Worm (Caenorhabditis elegans) whole organism, young adult: ENCODE results near the gene ins-11.

Experiments used
- F33H1.4 ChIP-seq: fragments of 200-800 bp; sonication (Bioruptor generic); IDR thresholded peaks from 2 replicates; pipeline ENCODE4 v1.3.6; 2022; ENCODE audit warnings: missing genetic modification reagents, missing genetic modification characterization, missing compliant biosample characterization
- F39B2.1 ChIP-seq: fragments of 200-800 bp; sonication (Bioruptor generic); IDR thresholded peaks from 2 replicates; pipeline ENCODE4 v1.3.6; 2022; ENCODE audit warnings: missing genetic modification reagents, missing genetic modification characterization, missing compliant biosample characterization
- F55B11.4 ChIP-seq: sonication (generic microtip); optimal IDR thresholded peaks from 2 replicates; lab custom pipeline; 2016; ENCODE audit warnings: missing compliant biosample characterization, missing genetic modification characterization, borderline replicate concordance; ENCODE audit not compliant: insufficient read depth
- K11D2.4 ChIP-seq: fragments of 200-800 bp; sonication (Bioruptor generic); IDR thresholded peaks from 2 replicates; pipeline ENCODE4 v1.3.6; 2022; ENCODE audit warnings: missing genetic modification reagents, missing genetic modification characterization, missing compliant biosample characterization
- K12H6.12 ChIP-seq: fragments of 200-800 bp; sonication (Bioruptor generic); optimal IDR thresholded peaks from 2 replicates; lab custom pipeline; 2018; ENCODE audit warnings: mild to moderate bottlenecking, missing genetic modification characterization, missing compliant biosample characterization
- Y56A3A.18 ChIP-seq: fragments of 200-800 bp; sonication (Bioruptor generic); IDR thresholded peaks from 2 replicates; pipeline ENCODE4 v1.3.6; 2022; ENCODE audit warnings: missing genetic modification reagents, missing genetic modification characterization, missing compliant biosample characterization
- akir-1 ChIP-seq: fragments of 200-800 bp; sonication (Bioruptor generic); optimal IDR thresholded peaks from 2 replicates; lab custom pipeline; 2018; ENCODE audit warnings: mild to moderate bottlenecking, missing genetic modification characterization, moderate library complexity, missing compliant biosample characterization
- ama-1 ChIP-seq, 3 experiments: fragments of 150-350 bp in 1 of 3; sonication (generic microtip) in 2 of 3; optimal IDR thresholded peaks; 2 replicates each; lab custom pipeline; 2014 to 2018; ENCODE audit warnings: missing biosample characterization in 2 of 3, missing genetic modification characterization in 2 of 3, missing genetic modification reagents in 2 of 3
- athp-1 ChIP-seq: sonication (generic microtip); optimal IDR thresholded peaks from 2 replicates; lab custom pipeline; 2017; ENCODE audit warnings: mild to moderate bottlenecking, missing genetic modification characterization, missing compliant biosample characterization
- attf-5 ChIP-seq: fragments of 200-800 bp; sonication (Bioruptor generic); optimal IDR thresholded peaks from 2 replicates; lab custom pipeline; 2018; ENCODE audit warnings: mild to moderate bottlenecking, missing genetic modification characterization, missing compliant biosample characterization
- cebp-2 ChIP-seq: fragments of 200-800 bp; sonication (Bioruptor generic); IDR thresholded peaks from 2 replicates; pipeline ENCODE4 v1.3.6; 2022; ENCODE audit warnings: missing genetic modification characterization, missing compliant biosample characterization
- ceh-27 ChIP-seq: fragments of 200-800 bp; sonication (Bioruptor generic); optimal IDR thresholded peaks from 2 replicates; lab custom pipeline; 2018; ENCODE audit warnings: mild to moderate bottlenecking, missing genetic modification characterization, moderate library complexity, missing compliant biosample characterization
- ceh-40 ChIP-seq: fragments of 200-800 bp; sonication (Bioruptor generic); IDR thresholded peaks from 2 replicates; pipeline ENCODE4 v1.3.6; 2022; ENCODE audit warnings: missing genetic modification characterization, missing compliant biosample characterization
- ceh-58 ChIP-seq: fragments of 200-800 bp; sonication (Bioruptor generic); IDR thresholded peaks from 2 replicates; pipeline ENCODE4 v1.3.6; 2022; ENCODE audit warnings: missing genetic modification characterization, missing compliant biosample characterization
- chd-7 ChIP-seq: sonication (generic microtip); optimal IDR thresholded peaks from 2 replicates; lab custom pipeline; 2016; ENCODE audit warnings: mild to moderate bottlenecking, missing genetic modification characterization, moderate library complexity, missing compliant biosample characterization
- dpl-1 ChIP-seq: fragments of 150-350 bp; optimal IDR thresholded peaks from 2 replicates; lab custom pipeline; 2014; ENCODE audit warnings: missing biosample characterization, missing genetic modification reagents, missing genetic modification characterization
- egl-44 ChIP-seq: fragments of 200-800 bp; sonication (Bioruptor generic); IDR thresholded peaks from 2 replicates; pipeline ENCODE4 v1.3.6; 2022; ENCODE audit warnings: missing genetic modification reagents, missing genetic modification characterization, missing compliant biosample characterization
- ets-4 ChIP-seq: fragments of 200-800 bp; sonication (Bioruptor generic); optimal IDR thresholded peaks from 2 replicates; lab custom pipeline; 2018; ENCODE audit warnings: mild to moderate bottlenecking, missing genetic modification characterization, missing compliant biosample characterization
- hlh-12 ChIP-seq: sonication (generic microtip); optimal IDR thresholded peaks from 2 replicates; lab custom pipeline; 2016; ENCODE audit warnings: missing genetic modification characterization, missing compliant biosample characterization
- hmg-1.2 ChIP-seq: fragments of 200-800 bp; sonication (Bioruptor generic); IDR thresholded peaks from 2 replicates; pipeline ENCODE4 v1.3.6; 2022; ENCODE audit warnings: missing genetic modification reagents, missing genetic modification characterization, missing compliant biosample characterization
- hmg-20 ChIP-seq: fragments of 200-800 bp; sonication (Bioruptor generic); IDR thresholded peaks from 2 replicates; pipeline ENCODE4 v1.3.6; 2022; ENCODE audit warnings: missing genetic modification reagents, missing genetic modification characterization, missing compliant biosample characterization
- hsf-1 ChIP-seq: fragments of 200-800 bp; sonication (Bioruptor generic); IDR thresholded peaks from 2 replicates; pipeline ENCODE4 v1.3.6; 2022; ENCODE audit warnings: missing genetic modification reagents, missing genetic modification characterization, missing compliant biosample characterization
- let-607 ChIP-seq, 2 experiments: fragments of 200-800 bp in 1 of 2; sonication (Bioruptor generic) in 1 of 2; sonication (generic microtip) in 1 of 2; optimal IDR thresholded peaks; 2 replicates each; lab custom pipeline; 2016 to 2018; ENCODE audit warnings: mild to moderate bottlenecking in 2 of 2, missing compliant biosample characterization in 2 of 2, missing genetic modification characterization in 2 of 2, moderate library complexity in 2 of 2, missing genotype in 1 of 2
- lin-26 ChIP-seq: fragments of 200-800 bp; sonication (Bioruptor generic); IDR thresholded peaks from 2 replicates; pipeline ENCODE4 v1.3.6; 2022; ENCODE audit warnings: missing genetic modification reagents, missing genetic modification characterization, missing compliant biosample characterization
- lin-40 ChIP-seq: sonication (generic microtip); optimal IDR thresholded peaks from 2 replicates; lab custom pipeline; 2016; ENCODE audit warnings: missing genetic modification characterization, mild to moderate bottlenecking, missing compliant biosample characterization, missing genotype, missing genetic modification reagents
- lir-1 ChIP-seq: fragments of 200-800 bp; sonication (Bioruptor generic); conservative IDR thresholded peaks from 2 replicates; pipeline ENCODE4 v1.3.6; 2022; ENCODE audit warnings: missing genetic modification reagents, missing genetic modification characterization, missing compliant biosample characterization
- lsl-1 ChIP-seq: fragments of 200-800 bp; sonication (Bioruptor generic); optimal IDR thresholded peaks from 2 replicates; lab custom pipeline; 2018; ENCODE audit warnings: mild to moderate bottlenecking, missing genetic modification characterization, moderate library complexity, missing compliant biosample characterization
- lsy-27 ChIP-seq: sonication (generic microtip); optimal IDR thresholded peaks from 2 replicates; lab custom pipeline; 2017; ENCODE audit warnings: missing genetic modification characterization, mild to moderate bottlenecking, missing compliant biosample characterization, antibody characterized with exemption, missing genotype, borderline replicate concordance; ENCODE audit not compliant: insufficient read depth
- madf-10 ChIP-seq: sonication (generic microtip); optimal IDR thresholded peaks from 2 replicates; lab custom pipeline; 2016; ENCODE audit warnings: mild to moderate bottlenecking, missing genetic modification characterization, missing compliant biosample characterization
- madf-6 ChIP-seq: fragments of 200-800 bp; sonication (Bioruptor generic); IDR thresholded peaks from 2 replicates; pipeline ENCODE4 v1.3.6; 2022; ENCODE audit warnings: missing genetic modification reagents, missing genetic modification characterization, missing compliant biosample characterization
- madf-8 ChIP-seq: fragments of 200-800 bp; sonication (Bioruptor generic); conservative IDR thresholded peaks from 2 replicates; pipeline ENCODE4 v1.3.6; 2022; ENCODE audit warnings: missing genetic modification reagents, missing genetic modification characterization, missing compliant biosample characterization
- mcd-1 ChIP-seq: fragments of 200-800 bp; sonication (Bioruptor generic); IDR thresholded peaks from 2 replicates; pipeline ENCODE4 v1.3.6; 2022; ENCODE audit warnings: missing genetic modification reagents, missing genetic modification characterization, missing compliant biosample characterization
- nfya-1 ChIP-seq: sonication (generic microtip); optimal IDR thresholded peaks from 2 replicates; lab custom pipeline; 2017; ENCODE audit warnings: antibody characterized with exemption, missing compliant biosample characterization, missing genetic modification characterization, borderline replicate concordance; ENCODE audit not compliant: insufficient read depth
- nfya-2 ChIP-seq: fragments of 200-800 bp; sonication (Bioruptor generic); IDR thresholded peaks from 2 replicates; pipeline ENCODE4 v1.3.6; 2022; ENCODE audit warnings: missing genetic modification reagents, missing genetic modification characterization, missing compliant biosample characterization
- nfyb-1 ChIP-seq: fragments of 200-800 bp; sonication (Bioruptor generic); IDR thresholded peaks from 2 replicates; pipeline ENCODE4 v1.3.6; 2022; ENCODE audit warnings: missing genetic modification reagents, missing genetic modification characterization, missing compliant biosample characterization
- nhr-27 ChIP-seq: fragments of 200-800 bp; sonication (Bioruptor generic); optimal IDR thresholded peaks from 2 replicates; lab custom pipeline; 2018; ENCODE audit warnings: mild to moderate bottlenecking, missing genetic modification characterization, moderate library complexity, missing compliant biosample characterization
- nhr-80 ChIP-seq: sonication (generic microtip); optimal IDR thresholded peaks from 2 replicates; lab custom pipeline; 2016; ENCODE audit warnings: missing genetic modification characterization, missing compliant biosample characterization
- nhr-90 ChIP-seq: sonication (generic microtip); optimal IDR thresholded peaks from 2 replicates; lab custom pipeline; 2016; ENCODE audit warnings: missing genotype, mild to moderate bottlenecking, missing genetic modification characterization, missing compliant biosample characterization
- rec-8 ChIP-seq, 2 experiments: sonication (generic microtip); optimal IDR thresholded peaks; 2 replicates each; lab custom pipeline; 2016; ENCODE audit warnings: mild to moderate bottlenecking in 2 of 2, missing genetic modification characterization in 2 of 2, missing genetic modification reagents in 2 of 2, missing genotype in 2 of 2, missing biosample characterization in 1 of 2, missing compliant biosample characterization in 1 of 2, moderate library complexity in 1 of 2
- rpc-1 ChIP-seq, 2 experiments: fragments of 150-350 bp in 1 of 2; sonication (generic microtip) in 1 of 2; optimal IDR thresholded peaks; 2 replicates each; lab custom pipeline; 2014 to 2018; ENCODE audit warnings: missing biosample characterization in 1 of 2, missing genetic modification characterization in 1 of 2, missing genetic modification reagents in 1 of 2, missing genotype in 1 of 2
- sea-2 ChIP-seq: fragments of 200-800 bp; sonication (Bioruptor generic); IDR thresholded peaks from 2 replicates; pipeline ENCODE4 v1.3.6; 2022; ENCODE audit warnings: missing genetic modification characterization, missing compliant biosample characterization
- snpc-4 ChIP-seq, 5 experiments: fragments of 150-350 bp in 1 of 5; sonication (generic microtip) in 4 of 5; optimal IDR thresholded peaks; 2 replicates each; lab custom pipeline; 2014 to 2018; ENCODE audit warnings: missing genetic modification characterization in 5 of 5, missing biosample characterization in 3 of 5, antibody characterized with exemption in 2 of 5, mild to moderate bottlenecking in 2 of 5, missing compliant biosample characterization in 2 of 5, missing genotype in 2 of 5, moderate library complexity in 2 of 5, missing genetic modification reagents in 1 of 5
- tlf-1 ChIP-seq: fragments of 200-800 bp; sonication (Bioruptor generic); optimal IDR thresholded peaks from 2 replicates; lab custom pipeline; 2018; ENCODE audit warnings: mild to moderate bottlenecking, missing genetic modification characterization, missing compliant biosample characterization
- zfh-2 ChIP-seq: fragments of 200-800 bp; sonication (Bioruptor generic); conservative IDR thresholded peaks from 2 replicates; pipeline ENCODE4 v1.3.6; 2022; ENCODE audit warnings: missing genetic modification reagents, missing genetic modification characterization, missing compliant biosample characterization
- zim-3 ChIP-seq: sonication (generic microtip); optimal IDR thresholded peaks from 2 replicates; lab custom pipeline; 2017; ENCODE audit warnings: mild to moderate bottlenecking, missing genetic modification characterization, moderate library complexity, missing compliant biosample characterization
- ztf-22 ChIP-seq: fragments of 200-800 bp; sonication (Bioruptor generic); optimal IDR thresholded peaks from 2 replicates; lab custom pipeline; 2018; ENCODE audit warnings: mild to moderate bottlenecking, missing genetic modification characterization, moderate library complexity, missing compliant biosample characterization

Gene ins-11

ce11 chrII:5593377-5593932 lies 36.9 kb downstream of the ins-11 start, which contains the start of gene cdc-14 (continued):
- TF ChIP-seq sea-2 (no peak), lir-1 (GFP tag; lab: Robert Waterston, UW) (no peak), nfya-1 (tag; lab: Kevin White, UChicago) (no peak), rpc-1 (optimal IDR thresholded peaks at IDR 0.05; lab: Kevin White, UChicago) (no peak), rpc-1 (tag; optimal IDR thresholded peaks at IDR 0.05; lab: Kevin White, UChicago) (no peak), ets-4 (GFP tag; lab: Kevin White, UChicago) (no peak), lsy-27 (tag; lab: Kevin White, UChicago) (no peak), nfyb-1 (no peak), attf-5 (GFP tag; lab: Kevin White, UChicago) (peak; percentile 90), K11D2.4 (peak; percentile 50; the same call in 1 of the 2 replicates), ceh-58 (GFP tag; lab: Robert Waterston, UW) (no peak), hlh-12 (tag; lab: Kevin White, UChicago) (no peak), K12H6.12 (peak; percentile 16), nhr-27 (no peak), Y56A3A.18 (no peak), mcd-1 (GFP tag; lab: Robert Waterston, UW) (peak; percentile 74), nhr-80 (tag; lab: Kevin White, UChicago) (peak; percentile 61), lsl-1 (GFP tag; lab: Kevin White, UChicago) (no peak), hmg-20 (GFP tag; lab: Robert Waterston, UW) (no peak), let-607 (tag; optimal IDR thresholded peaks at IDR 0.05; lab: Kevin White, UChicago) (no peak), ama-1 (optimal IDR thresholded peaks at IDR 0.05; lab: Kevin White, UChicago) (no peak), ama-1 (GFP tag; optimal IDR thresholded peaks at IDR 0.05; lab: Kevin White, UChicago) (no peak), hmg-1.2 (GFP tag; lab: Robert Waterston, UW) (peak; percentile 65), F39B2.1 (no peak), athp-1 (tag; lab: Kevin White, UChicago) (no peak), ztf-22 (GFP tag; lab: Kevin White, UChicago) (no peak), nfya-2 (GFP tag; lab: Robert Waterston, UW) (no peak), akir-1 (GFP tag; lab: Kevin White, UChicago) (peak; percentile 34), dpl-1 (GFP tag; lab: Kevin White, UChicago) (no peak), madf-10 (tag; lab: Kevin White, UChicago) (no peak), egl-44 (GFP tag; lab: Robert Waterston, UW) (no peak), lin-26 (no peak), lin-40 (tag; lab: Kevin White, UChicago) (peak; percentile 24), zfh-2 (peak; percentile 67; the same call in 1 of the 2 replicates), tlf-1 (GFP tag; lab: Kevin White, UChicago) (no peak), zim-3 (tag; lab: Kevin White, UChicago) (no peak), nhr-90 (no peak), snpc-4 (GFP tag; optimal IDR thresholded peaks at IDR 0.05; lab: Kevin White, UChicago) (no peak), snpc-4 (tag; optimal IDR thresholded peaks at IDR 0.05; lab: Kevin White, UChicago) (peak in 3 of 4 experiments; percentile 38 to 67 (median 67)), F33H1.4 (GFP tag; lab: Robert Waterston, UW) (no peak), F55B11.4 (tag; lab: Kevin White, UChicago) (no peak), madf-8 (GFP tag; lab: Robert Waterston, UW) (no peak), rec-8 (tag; optimal IDR thresholded peaks at IDR 0.05; lab: Kevin White, UChicago) (no peak), chd-7 (tag; lab: Kevin White, UChicago) (peak; percentile 11), hsf-1 (GFP tag; lab: Robert Waterston, UW) (no peak), cebp-2 (GFP tag; lab: Robert Waterston, UW) (no peak), ceh-40 (GFP tag; lab: Robert Waterston, UW) (no peak), ceh-27 (GFP tag; lab: Kevin White, UChicago) (peak; percentile 46), madf-6 (GFP tag; lab: Robert Waterston, UW) (no peak)
